Fruit fly (Drosophila melanogaster) whole organism, pupa: Measurements from ENCODE around the gene NK7.1.

Source experiments
- CG14655 ChIP-seq: fragments of 200-800 bp; sonication (Bioruptor generic); optimal IDR thresholded peaks from 3 replicates; lab custom pipeline; 2017; ENCODE audit warnings: mild to moderate bottlenecking, missing biosample characterization, missing genetic modification reagents, missing genetic modification characterization
- CG17806 ChIP-seq: fragments of 200-800 bp; sonication (Bioruptor generic); optimal IDR thresholded peaks from 2 replicates; lab custom pipeline; 2018; ENCODE audit warnings: missing biosample characterization, mild to moderate bottlenecking, missing genetic modification characterization, moderate library complexity
- CG34367 ChIP-seq: fragments of 200-800 bp; sonication (Bioruptor generic); optimal IDR thresholded peaks from 2 replicates; lab custom pipeline; 2018; ENCODE audit warnings: missing biosample characterization, mild to moderate bottlenecking, missing genetic modification characterization
- CG9948 ChIP-seq: fragments of 200-800 bp; sonication (Bioruptor generic); optimal IDR thresholded peaks from 2 replicates; lab custom pipeline; 2018; ENCODE audit warnings: missing biosample characterization, mild to moderate bottlenecking, missing genetic modification characterization, moderate library complexity
- EcR ChIP-seq: fragments of 200-800 bp; sonication (Bioruptor generic); optimal IDR thresholded peaks from 3 replicates; lab custom pipeline; 2019; ENCODE audit warnings: missing biosample characterization, missing genetic modification characterization, mild to moderate bottlenecking, moderate library complexity, missing genetic modification reagents
- Pif1A ChIP-seq: fragments of 200-800 bp; sonication (Bioruptor generic); optimal IDR thresholded peaks from 3 replicates; lab custom pipeline; 2016; ENCODE audit warnings: missing biosample characterization, missing genetic modification characterization
- fd96Ca ChIP-seq: fragments of 200-800 bp; sonication (Bioruptor generic); IDR thresholded peaks from 3 replicates; pipeline ENCODE4 v1.3.6; 2022; ENCODE audit warnings: missing biosample characterization, missing genetic modification characterization
- gl ChIP-seq: fragments of 200-800 bp; sonication (Bioruptor generic); optimal IDR thresholded peaks from 2 replicates; lab custom pipeline; 2018; ENCODE audit warnings: missing biosample characterization, mild to moderate bottlenecking, missing genetic modification characterization

DNA sequence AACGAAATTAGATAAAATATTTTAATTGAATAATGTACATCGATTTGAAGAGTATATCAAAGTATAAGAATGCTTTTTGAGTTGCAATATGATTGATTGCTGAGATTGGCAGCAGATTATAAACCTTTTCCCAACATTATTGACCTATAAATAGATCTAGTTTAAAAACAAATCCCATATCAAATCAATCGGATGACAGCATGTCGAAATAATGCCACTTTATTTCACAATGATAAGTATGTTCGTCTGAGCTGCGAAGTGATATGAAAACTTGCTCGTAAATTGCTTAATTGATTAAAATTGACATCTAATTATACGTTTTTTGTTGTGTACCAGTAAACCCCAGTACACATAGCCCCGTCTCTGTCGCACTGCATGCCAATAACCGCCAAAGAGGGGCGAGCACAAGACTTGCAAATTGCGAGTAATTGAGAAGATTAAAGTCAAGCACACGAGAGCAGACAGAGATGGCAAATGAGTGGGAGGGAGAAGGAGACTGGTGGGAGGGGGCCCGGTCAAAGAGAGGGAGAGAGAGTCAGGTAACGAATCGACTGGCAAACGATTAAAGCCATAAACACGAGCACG lies 89.6 kb downstream of the NK7.1 start:
- TF ChIP-seq fd96Ca (GFP tag; lab: Robert Waterston, UW) = no peak
- TF ChIP-seq EcR (GFP tag; lab: Kevin White, UChicago) = peak; percentile 67
- peak; percentile 75 for TF ChIP-seq CG14655 (GFP tag; lab: Kevin White, UChicago)
- peak; percentile 77 for TF ChIP-seq CG9948 (tag; lab: Kevin White, UChicago)
- TF ChIP-seq CG34367 (tag; lab: Kevin White, UChicago) = peak; percentile 37
- TF ChIP-seq gl (tag; lab: Kevin White, UChicago) = no peak
- TF ChIP-seq Pif1A (GFP tag; lab: Kevin White, UChicago) = peak; percentile 28
- peak; percentile 18 for TF ChIP-seq CG17806 (tag; lab: Kevin White, UChicago)
